Fruit fly (Drosophila melanogaster) whole organism, embryonic: ENCODE results near the gene CG6163.
A peak's percentile ranks its signal among the peaks of the same experiment; 100 is the strongest.

Experiments
- Aef1 ChIP-seq: fragments of 200-800 bp; sonication (Bioruptor generic); IDR thresholded peaks from 3 replicates; pipeline ENCODE4 v1.3.6; 2022; ENCODE audit warnings: missing biosample characterization, missing genetic modification characterization
- BEAF-32 ChIP-seq: fragments of 200-800 bp; sonication (Bioruptor generic); optimal IDR thresholded peaks from 3 replicates; lab custom pipeline; 2017; ENCODE audit warnings: missing biosample characterization, missing genetic modification characterization, mild to moderate bottlenecking, moderate library complexity, missing genetic modification reagents
- CG10462 ChIP-seq: fragments of 200-800 bp; sonication (Bioruptor generic); optimal IDR thresholded peaks from 2 replicates; lab custom pipeline; 2016; ENCODE audit warnings: missing biosample characterization, missing genetic modification characterization
- CG10979 ChIP-seq: fragments of 200-800 bp; sonication (Bioruptor generic); optimal IDR thresholded peaks from 2 replicates; lab custom pipeline; 2018; ENCODE audit warnings: missing biosample characterization, mild to moderate bottlenecking, missing genetic modification characterization, moderate library complexity
- CG12942 ChIP-seq: fragments of 200-800 bp; sonication (Bioruptor generic); optimal IDR thresholded peaks from 3 replicates; lab custom pipeline; 2016; ENCODE audit warnings: missing biosample characterization, missing genetic modification characterization
- CG13123 ChIP-seq: fragments of 200-800 bp; sonication (Bioruptor generic); optimal IDR thresholded peaks from 2 replicates; lab custom pipeline; 2016; ENCODE audit warnings: missing biosample characterization, missing genetic modification characterization
- CG14710 ChIP-seq: fragments of 200-800 bp; sonication (Bioruptor generic); optimal IDR thresholded peaks from 3 replicates; lab custom pipeline; 2019; ENCODE audit warnings: missing biosample characterization, mild to moderate bottlenecking, missing genetic modification characterization, moderate library complexity
- CG1529 ChIP-seq: fragments of 200-800 bp; sonication (Bioruptor generic); optimal IDR thresholded peaks from 3 replicates; lab custom pipeline; 2018; ENCODE audit warnings: missing biosample characterization, missing genetic modification characterization
- CG1647 ChIP-seq: fragments of 200-800 bp; sonication (Bioruptor generic); optimal IDR thresholded peaks from 3 replicates; lab custom pipeline; 2016; ENCODE audit warnings: missing biosample characterization, missing genetic modification characterization
- CG16815 ChIP-seq: fragments of 200-800 bp; sonication (Bioruptor generic); optimal IDR thresholded peaks from 3 replicates; lab custom pipeline; 2017; ENCODE audit warnings: missing biosample characterization, mild to moderate bottlenecking, missing genetic modification characterization
- CG2712 ChIP-seq: fragments of 200-800 bp; optimal IDR thresholded peaks from 3 replicates; lab custom pipeline; 2019; ENCODE audit warnings: missing biosample characterization, mild to moderate bottlenecking, missing genetic modification characterization, moderate library complexity
- CG31441 ChIP-seq: fragments of 200-800 bp; sonication (Bioruptor generic); IDR thresholded peaks from 2 replicates; pipeline ENCODE4 v1.3.6; 2022; ENCODE audit warnings: missing biosample characterization, missing genetic modification characterization
- CG32767 ChIP-seq: fragments of 200-800 bp; sonication (Bioruptor generic); IDR thresholded peaks from 2 replicates; pipeline ENCODE4 v1.3.6; 2022; ENCODE audit warnings: missing biosample characterization, missing genetic modification characterization
- CG4404 ChIP-seq: fragments of 200-800 bp; sonication (Bioruptor generic); IDR thresholded peaks from 2 replicates; pipeline ENCODE4 v1.3.6; 2022; ENCODE audit warnings: missing biosample characterization, missing genetic modification characterization
- CG7786 ChIP-seq: fragments of 200-800 bp; sonication (Bioruptor generic); optimal IDR thresholded peaks from 2 replicates; lab custom pipeline; 2016; ENCODE audit warnings: missing biosample characterization, missing genetic modification characterization
- CG8388 ChIP-seq: fragments of 200-800 bp; sonication (Bioruptor generic); optimal IDR thresholded peaks from 2 replicates; lab custom pipeline; 2019; ENCODE audit warnings: missing biosample characterization, mild to moderate bottlenecking, missing genetic modification characterization, moderate library complexity
- CG8765 ChIP-seq: fragments of 200-800 bp; sonication (Bioruptor generic); IDR thresholded peaks from 2 replicates; pipeline ENCODE4 v1.3.6; 2022; ENCODE audit warnings: missing biosample characterization, missing genetic modification characterization
- CHES-1-like ChIP-seq: fragments of 200-800 bp; sonication (Bioruptor generic); optimal IDR thresholded peaks from 2 replicates; lab custom pipeline; 2016; ENCODE audit warnings: missing biosample characterization, missing genetic modification characterization
- CTCF ChIP-seq: fragments of 200-800 bp; sonication (Bioruptor generic); optimal IDR thresholded peaks from 2 replicates; lab custom pipeline; 2017; ENCODE audit warnings: missing biosample characterization, mild to moderate bottlenecking, missing genetic modification characterization, moderate library complexity
- D19A ChIP-seq: fragments of 200-800 bp; optimal IDR thresholded peaks from 3 replicates; lab custom pipeline; 2019; ENCODE audit warnings: missing biosample characterization, mild to moderate bottlenecking, missing genetic modification characterization, moderate library complexity
- Drgx ChIP-seq: fragments of 200-800 bp; sonication (Bioruptor generic); IDR thresholded peaks from 2 replicates; pipeline ENCODE4 v1.3.6; 2022; ENCODE audit warnings: missing biosample characterization, missing genetic modification characterization
- Eip74EF ChIP-seq, 2 experiments: fragments of 200-800 bp in 1 of 2; fragments of >200 bp in 1 of 2; sonication (Bioruptor generic) in 1 of 2; optimal IDR thresholded peaks; 2 replicates each; lab custom pipeline; 2017 to 2019; ENCODE audit warnings: missing biosample characterization in 2 of 2, missing genetic modification characterization in 2 of 2, mild to moderate bottlenecking in 1 of 2, moderate library complexity in 1 of 2
- Ets65A ChIP-seq: fragments of 200-800 bp; sonication (Bioruptor generic); peaks from one replicate; lab custom pipeline; 2016; ENCODE audit warnings: missing biosample characterization, missing genetic modification characterization
- Gug ChIP-seq: fragments of 200-800 bp; sonication (Bioruptor generic); IDR thresholded peaks from 4 replicates; pipeline ENCODE4 v1.3.6; 2022; ENCODE audit warnings: missing biosample characterization, missing genetic modification characterization
- HmgD ChIP-seq: fragments of 200-800 bp; sonication (Bioruptor generic); optimal IDR thresholded peaks from 3 replicates; lab custom pipeline; 2016; ENCODE audit warnings: missing biosample characterization, missing genetic modification characterization
- Hr51 ChIP-seq, 2 experiments: fragments of 200-800 bp; sonication (Bioruptor generic); optimal IDR thresholded peaks; 2 replicates in 1 of 2; 3 replicates in 1 of 2; lab custom pipeline; 2016 to 2018; ENCODE audit warnings: missing biosample characterization in 2 of 2, missing genetic modification characterization in 2 of 2, mild to moderate bottlenecking in 1 of 2, moderate library complexity in 1 of 2
- Mrtf ChIP-seq: fragments of 200-800 bp; sonication (Bioruptor generic); IDR thresholded peaks from 3 replicates; pipeline ENCODE4 v1.3.6; 2022; ENCODE audit warnings: missing biosample characterization, missing genetic modification characterization
- Nf-YA ChIP-seq: fragments of 200-800 bp; sonication (Bioruptor generic); IDR thresholded peaks from 2 replicates; pipeline ENCODE4 v1.3.6; 2022; ENCODE audit warnings: missing biosample characterization, missing genetic modification characterization
- Rx ChIP-seq: fragments of 200-800 bp; sonication (Bioruptor generic); IDR thresholded peaks from 2 replicates; pipeline ENCODE4 v1.3.6; 2022; ENCODE audit warnings: missing biosample characterization, missing genetic modification characterization
- Sox102F ChIP-seq: fragments of 200-800 bp; sonication (Bioruptor generic); optimal IDR thresholded peaks from 2 replicates; lab custom pipeline; 2018; ENCODE audit warnings: missing biosample characterization, mild to moderate bottlenecking, missing genetic modification characterization, moderate library complexity
- Stat92E ChIP-seq, 3 experiments: fragments of >200 bp in 2 of 3; fragments of 200-800 bp in 1 of 3; sonication (Bioruptor generic) in 1 of 3; optimal IDR thresholded peaks; 2 replicates each; lab custom pipeline; 2017 to 2019; ENCODE audit warnings: missing biosample characterization in 3 of 3, missing genetic modification characterization in 3 of 3, mild to moderate bottlenecking in 1 of 3, moderate library complexity in 1 of 3
- aop ChIP-seq: fragments of 200-800 bp; sonication (Bioruptor generic); IDR thresholded peaks from 2 replicates; pipeline ENCODE4 v1.3.6; 2022; ENCODE audit warnings: missing biosample characterization, missing genetic modification characterization
- ato ChIP-seq: fragments of 200-800 bp; sonication (Bioruptor generic); IDR thresholded peaks from 2 replicates; pipeline ENCODE4 v1.3.6; 2022; ENCODE audit warnings: missing biosample characterization, missing genetic modification characterization; ENCODE audit not compliant: partially characterized antibody
- cg ChIP-seq: fragments of 200-800 bp; sonication (Bioruptor generic); optimal IDR thresholded peaks from 3 replicates; lab custom pipeline; 2019; ENCODE audit warnings: missing biosample characterization, mild to moderate bottlenecking, missing genetic modification characterization, moderate library complexity
- emc ChIP-seq: fragments of 200-800 bp; sonication (Bioruptor generic); optimal IDR thresholded peaks from 2 replicates; lab custom pipeline; 2016; ENCODE audit warnings: missing biosample characterization, missing genetic modification characterization
- en ChIP-seq: fragments of 200-800 bp; sonication (Bioruptor generic); optimal IDR thresholded peaks from 2 replicates; lab custom pipeline; 2016; ENCODE audit warnings: missing biosample characterization, missing genetic modification characterization
- gem ChIP-seq: fragments of 200-800 bp; sonication (Bioruptor generic); optimal IDR thresholded peaks from 2 replicates; lab custom pipeline; 2019; ENCODE audit warnings: missing biosample characterization, mild to moderate bottlenecking, missing genetic modification characterization, moderate library complexity
- grn ChIP-seq: fragments of 200-800 bp; sonication (Bioruptor generic); optimal IDR thresholded peaks from 3 replicates; lab custom pipeline; 2017; ENCODE audit warnings: missing biosample characterization, missing genetic modification characterization
- inv ChIP-seq: fragments of 200-800 bp; sonication (Bioruptor generic); IDR thresholded peaks from 2 replicates; pipeline ENCODE4 v1.3.6; 2022; ENCODE audit warnings: missing biosample characterization, missing genetic modification characterization; ENCODE audit not compliant: partially characterized antibody
- kah ChIP-seq: fragments of 200-800 bp; sonication (Bioruptor generic); optimal IDR thresholded peaks from 2 replicates; lab custom pipeline; 2018; ENCODE audit warnings: missing biosample characterization, mild to moderate bottlenecking, missing genetic modification characterization
- odd ChIP-seq: fragments of 200-800 bp; sonication (Bioruptor generic); optimal IDR thresholded peaks from 2 replicates; lab custom pipeline; 2017; ENCODE audit warnings: missing biosample characterization, mild to moderate bottlenecking, missing genetic modification characterization
- ro ChIP-seq: fragments of 200-800 bp; sonication (Bioruptor generic); IDR thresholded peaks from 2 replicates; pipeline ENCODE4 v1.3.6; 2022; ENCODE audit warnings: missing biosample characterization, missing genetic modification characterization
- sens ChIP-seq: fragments of 200-800 bp; sonication (Bioruptor generic); peaks from one replicate; lab custom pipeline; 2016; ENCODE audit warnings: missing biosample characterization, missing genetic modification characterization
- sug ChIP-seq: fragments of 200-800 bp; optimal IDR thresholded peaks from 2 replicates; lab custom pipeline; 2019; ENCODE audit warnings: missing biosample characterization, mild to moderate bottlenecking, missing genetic modification characterization, moderate library complexity
- tin ChIP-seq: fragments of 200-800 bp; sonication (Bioruptor generic); optimal IDR thresholded peaks from 3 replicates; lab custom pipeline; 2016; ENCODE audit warnings: missing biosample characterization, missing genetic modification characterization
- tio ChIP-seq: fragments of 200-800 bp; sonication (Bioruptor generic); optimal IDR thresholded peaks from 2 replicates; lab custom pipeline; 2017; ENCODE audit warnings: missing biosample characterization, missing genetic modification characterization, inconsistent platforms
- trem ChIP-seq: fragments of 200-800 bp; optimal IDR thresholded peaks from 3 replicates; lab custom pipeline; 2019; ENCODE audit warnings: missing biosample characterization, mild to moderate bottlenecking, missing genetic modification characterization, moderate library complexity
- tup ChIP-seq: fragments of 200-800 bp; sonication (Bioruptor generic); optimal IDR thresholded peaks from 2 replicates; lab custom pipeline; 2016; ENCODE audit warnings: missing biosample characterization, mild to moderate bottlenecking, missing genetic modification characterization, moderate library complexity
- wdn ChIP-seq: fragments of 200-800 bp; sonication (Bioruptor generic); IDR thresholded peaks from 2 replicates; pipeline ENCODE4 v1.3.6; 2022; ENCODE audit warnings: missing biosample characterization, missing genetic modification characterization
- yki ChIP-seq: fragments of >200 bp; optimal IDR thresholded peaks from 3 replicates; lab custom pipeline; 2018

Gene CG6163

dm6 chr3L:11373821-11374581 lies 9.3 kb upstream of the CG6163 start:
- TF ChIP-seq CG32767 (GFP tag; lab: Robert Waterston, UW) (no peak), ro (GFP tag; lab: Robert Waterston, UW) (no peak), CG8765 (no peak), gem (tag; lab: Kevin White, UChicago) (peak; percentile 54), trem (tag; lab: Kevin White, UChicago) (peak; percentile 15), tin (GFP tag; lab: Kevin White, UChicago) (no peak), HmgD (GFP tag; lab: Kevin White, UChicago) (no peak), CG2712 (tag; lab: Kevin White, UChicago) (peak; percentile 38), Gug (GFP tag; lab: Robert Waterston, UW) (no peak), D19A (tag; lab: Kevin White, UChicago) (peak; percentile 5), sug (tag; lab: Kevin White, UChicago) (no peak), CG12942 (GFP tag; lab: Kevin White, UChicago) (no peak), CG1529 (GFP tag; lab: Kevin White, UChicago) (no peak), Nf-YA (GFP tag; lab: Robert Waterston, UW) (no peak), CG10979 (tag; lab: Kevin White, UChicago) (peak; percentile 37), CG13123 (GFP tag; lab: Kevin White, UChicago) (no peak), Mrtf (GFP tag; lab: Robert Waterston, UW) (no peak), yki (no peak), CG10462 (GFP tag; lab: Kevin White, UChicago) (no peak), tup (GFP tag; lab: Kevin White, UChicago) (no peak), CG16815 (GFP tag; lab: Kevin White, UChicago) (no peak), CG31441 (GFP tag; lab: Robert Waterston, UW) (peak; percentile 17; the same call in 1 of the 2 replicates), inv (GFP tag; lab: Robert Waterston, UW) (no peak), CG1647 (GFP tag; lab: Kevin White, UChicago) (no peak), en (no peak), cg (peak; percentile 25), CTCF (GFP tag; lab: Kevin White, UChicago) (no peak), Ets65A (GFP tag; lab: Kevin White, UChicago) (no peak), grn (GFP tag; lab: Kevin White, UChicago) (peak; percentile 37), Stat92E (GFP tag; optimal IDR thresholded peaks at IDR 0.05; lab: Kevin White, UChicago) (no peak), Rx (GFP tag; lab: Robert Waterston, UW) (no peak), aop (GFP tag; lab: Robert Waterston, UW) (no peak), CG4404 (no peak), Drgx (0 out of 2 replicates have a peak, but pooled peaks have one; percentile 0), ato (GFP tag; lab: Robert Waterston, UW) (no peak), odd (GFP tag; lab: Kevin White, UChicago) (no peak), Aef1 (GFP tag; lab: Robert Waterston, UW) (no peak), sens (GFP tag; lab: Kevin White, UChicago) (peak; percentile 44), Eip74EF (GFP tag; optimal IDR thresholded peaks at IDR 0.05; lab: Kevin White, UChicago) (no peak), tio (GFP tag; lab: Kevin White, UChicago) (no peak), kah (GFP tag; lab: Kevin White, UChicago) (no peak), Hr51 (GFP tag; optimal IDR thresholded peaks at IDR 0.05; lab: Kevin White, UChicago) (peak in 1 of 2 experiments; percentile 25), CG8388 (GFP tag; lab: Kevin White, UChicago) (peak; percentile 6), CG7786 (no peak), BEAF-32 (no peak), emc (GFP tag; lab: Kevin White, UChicago) (no peak), Sox102F (GFP tag; lab: Kevin White, UChicago) (peak; percentile 18), CHES-1-like (GFP tag; lab: Kevin White, UChicago) (no peak), CG14710 (peak; percentile 9), wdn (GFP tag; lab: Robert Waterston, UW) (no peak)
